Worm (Caenorhabditis elegans) whole organism, young adult: ENCODE measurements around the gene F17C11.12.

Experiments used
- B0035.1 ChIP-seq: sonication (generic microtip); optimal IDR thresholded peaks from 2 replicates; lab custom pipeline; 2016; ENCODE audit warnings: missing genetic modification characterization, mild to moderate bottlenecking, missing compliant biosample characterization, missing genotype, missing genetic modification reagents
- B0261.1 ChIP-seq: sonication (generic microtip); optimal IDR thresholded peaks from 2 replicates; lab custom pipeline; 2016; ENCODE audit warnings: mild to moderate bottlenecking, missing genetic modification characterization, moderate library complexity, missing compliant biosample characterization
- C17E4.6 ChIP-seq: fragments of 200-800 bp; sonication (Bioruptor generic); IDR thresholded peaks from 2 replicates; pipeline ENCODE4 v1.3.6; 2022; ENCODE audit warnings: missing genetic modification reagents, missing genetic modification characterization, missing compliant biosample characterization
- D2030.7 ChIP-seq: fragments of 200-800 bp; sonication (Bioruptor generic); IDR thresholded peaks from 2 replicates; pipeline ENCODE4 v1.3.6; 2022; ENCODE audit warnings: missing genetic modification reagents, missing genetic modification characterization, missing compliant biosample characterization
- F33H1.4 ChIP-seq: fragments of 200-800 bp; sonication (Bioruptor generic); IDR thresholded peaks from 2 replicates; pipeline ENCODE4 v1.3.6; 2022; ENCODE audit warnings: missing genetic modification reagents, missing genetic modification characterization, missing compliant biosample characterization
- F49E8.2 ChIP-seq: sonication (generic microtip); optimal IDR thresholded peaks from 3 replicates; lab custom pipeline; 2017; ENCODE audit warnings: missing genetic modification characterization, mild to moderate bottlenecking, missing compliant biosample characterization, antibody characterized with exemption, moderate library complexity; ENCODE audit not compliant: insufficient read depth
- K11D2.4 ChIP-seq: fragments of 200-800 bp; sonication (Bioruptor generic); IDR thresholded peaks from 2 replicates; pipeline ENCODE4 v1.3.6; 2022; ENCODE audit warnings: missing genetic modification reagents, missing genetic modification characterization, missing compliant biosample characterization
- K12H6.12 ChIP-seq: fragments of 200-800 bp; sonication (Bioruptor generic); optimal IDR thresholded peaks from 2 replicates; lab custom pipeline; 2018; ENCODE audit warnings: mild to moderate bottlenecking, missing genetic modification characterization, missing compliant biosample characterization
- T07F8.4 ChIP-seq: sonication (generic microtip); optimal IDR thresholded peaks from 2 replicates; lab custom pipeline; 2016; ENCODE audit warnings: mild to moderate bottlenecking, missing genetic modification characterization, moderate library complexity, missing compliant biosample characterization
- Y95B8A.8 ChIP-seq: fragments of 200-800 bp; sonication (Bioruptor generic); IDR thresholded peaks from 2 replicates; pipeline ENCODE4 v1.3.6; 2022; ENCODE audit warnings: missing genetic modification reagents, missing genetic modification characterization, missing compliant biosample characterization
- ama-1 ChIP-seq, 3 experiments: fragments of 150-350 bp in 1 of 3; sonication (generic microtip) in 2 of 3; optimal IDR thresholded peaks; 2 replicates each; lab custom pipeline; 2014 to 2018; ENCODE audit warnings: missing biosample characterization in 2 of 3, missing genetic modification characterization in 2 of 3, missing genetic modification reagents in 2 of 3
- aptf-2 ChIP-seq: fragments of 200-800 bp; sonication (Bioruptor generic); conservative IDR thresholded peaks from 2 replicates; pipeline ENCODE4 v1.3.6; 2022; ENCODE audit warnings: missing genetic modification reagents, missing genetic modification characterization, missing compliant biosample characterization
- aptf-3 ChIP-seq: fragments of 200-800 bp; sonication (Bioruptor generic); IDR thresholded peaks from 2 replicates; pipeline ENCODE4 v1.3.6; 2022; ENCODE audit warnings: missing genetic modification characterization, missing compliant biosample characterization
- attf-3 ChIP-seq: fragments of 200-800 bp; sonication (Bioruptor generic); conservative IDR thresholded peaks from 2 replicates; pipeline ENCODE4 v1.3.6; 2022; ENCODE audit warnings: missing genetic modification reagents, missing genetic modification characterization, missing compliant biosample characterization
- attf-5 ChIP-seq: fragments of 200-800 bp; sonication (Bioruptor generic); optimal IDR thresholded peaks from 2 replicates; lab custom pipeline; 2018; ENCODE audit warnings: mild to moderate bottlenecking, missing genetic modification characterization, missing compliant biosample characterization
- bed-1 ChIP-seq: fragments of 200-800 bp; sonication (Bioruptor generic); IDR thresholded peaks from 2 replicates; pipeline ENCODE4 v1.3.6; 2022; ENCODE audit warnings: missing genetic modification reagents, missing genetic modification characterization, missing compliant biosample characterization
- cebp-2 ChIP-seq: fragments of 200-800 bp; sonication (Bioruptor generic); IDR thresholded peaks from 2 replicates; pipeline ENCODE4 v1.3.6; 2022; ENCODE audit warnings: missing genetic modification characterization, missing compliant biosample characterization
- ceh-58 ChIP-seq: fragments of 200-800 bp; sonication (Bioruptor generic); IDR thresholded peaks from 2 replicates; pipeline ENCODE4 v1.3.6; 2022; ENCODE audit warnings: missing genetic modification characterization, missing compliant biosample characterization
- ceh-79 ChIP-seq: sonication (generic microtip); optimal IDR thresholded peaks from 2 replicates; lab custom pipeline; 2017; ENCODE audit warnings: mild to moderate bottlenecking, missing genetic modification characterization, missing compliant biosample characterization
- die-1 ChIP-seq: sonication (generic microtip); optimal IDR thresholded peaks from 2 replicates; lab custom pipeline; 2016; ENCODE audit warnings: missing genotype, mild to moderate bottlenecking, missing genetic modification characterization, missing compliant biosample characterization
- dpff-1 ChIP-seq: sonication (generic microtip); optimal IDR thresholded peaks from 2 replicates; lab custom pipeline; 2017; ENCODE audit warnings: mild to moderate bottlenecking, missing genetic modification characterization, missing compliant biosample characterization
- egl-44 ChIP-seq: fragments of 200-800 bp; sonication (Bioruptor generic); IDR thresholded peaks from 2 replicates; pipeline ENCODE4 v1.3.6; 2022; ENCODE audit warnings: missing genetic modification reagents, missing genetic modification characterization, missing compliant biosample characterization
- egrh-3 ChIP-seq: fragments of 200-800 bp; sonication (Bioruptor generic); IDR thresholded peaks from 2 replicates; pipeline ENCODE4 v1.3.6; 2022; ENCODE audit warnings: missing genetic modification reagents, missing genetic modification characterization, missing compliant biosample characterization
- ets-4 ChIP-seq: fragments of 200-800 bp; sonication (Bioruptor generic); optimal IDR thresholded peaks from 2 replicates; lab custom pipeline; 2018; ENCODE audit warnings: mild to moderate bottlenecking, missing genetic modification characterization, missing compliant biosample characterization
- fkh-3 ChIP-seq: sonication (generic microtip); optimal IDR thresholded peaks from 2 replicates; lab custom pipeline; 2016; ENCODE audit warnings: mild to moderate bottlenecking, missing genetic modification characterization, missing compliant biosample characterization
- hrde-1 ChIP-seq: sonication (generic microtip); optimal IDR thresholded peaks from 2 replicates; lab custom pipeline; 2016; ENCODE audit warnings: missing genetic modification characterization, mild to moderate bottlenecking, missing compliant biosample characterization, moderate library complexity, missing genotype, missing genetic modification reagents, borderline replicate concordance
- hsf-1 ChIP-seq: fragments of 200-800 bp; sonication (Bioruptor generic); IDR thresholded peaks from 2 replicates; pipeline ENCODE4 v1.3.6; 2022; ENCODE audit warnings: missing genetic modification reagents, missing genetic modification characterization, missing compliant biosample characterization
- lir-1 ChIP-seq: fragments of 200-800 bp; sonication (Bioruptor generic); conservative IDR thresholded peaks from 2 replicates; pipeline ENCODE4 v1.3.6; 2022; ENCODE audit warnings: missing genetic modification reagents, missing genetic modification characterization, missing compliant biosample characterization
- madf-6 ChIP-seq: fragments of 200-800 bp; sonication (Bioruptor generic); IDR thresholded peaks from 2 replicates; pipeline ENCODE4 v1.3.6; 2022; ENCODE audit warnings: missing genetic modification reagents, missing genetic modification characterization, missing compliant biosample characterization
- madf-8 ChIP-seq: fragments of 200-800 bp; sonication (Bioruptor generic); conservative IDR thresholded peaks from 2 replicates; pipeline ENCODE4 v1.3.6; 2022; ENCODE audit warnings: missing genetic modification reagents, missing genetic modification characterization, missing compliant biosample characterization
- mel-28 ChIP-seq: sonication (generic microtip); optimal IDR thresholded peaks from 2 replicates; lab custom pipeline; 2016; ENCODE audit warnings: borderline replicate concordance, mild to moderate bottlenecking, missing genetic modification characterization, missing compliant biosample characterization
- mes-4 ChIP-seq: sonication (generic microtip); optimal IDR thresholded peaks from 2 replicates; lab custom pipeline; 2016; ENCODE audit warnings: missing genotype, missing genetic modification characterization, missing compliant biosample characterization
- nfya-2 ChIP-seq: fragments of 200-800 bp; sonication (Bioruptor generic); IDR thresholded peaks from 2 replicates; pipeline ENCODE4 v1.3.6; 2022; ENCODE audit warnings: missing genetic modification reagents, missing genetic modification characterization, missing compliant biosample characterization
- nfyb-1 ChIP-seq: fragments of 200-800 bp; sonication (Bioruptor generic); IDR thresholded peaks from 2 replicates; pipeline ENCODE4 v1.3.6; 2022; ENCODE audit warnings: missing genetic modification reagents, missing genetic modification characterization, missing compliant biosample characterization
- nhr-120 ChIP-seq: fragments of 200-800 bp; sonication (Bioruptor generic); IDR thresholded peaks from 2 replicates; pipeline ENCODE4 v1.3.6; 2022; ENCODE audit warnings: missing genetic modification characterization, missing compliant biosample characterization
- nhr-179 ChIP-seq: sonication (generic microtip); optimal IDR thresholded peaks from 2 replicates; lab custom pipeline; 2016; ENCODE audit warnings: mild to moderate bottlenecking, missing genetic modification characterization, missing compliant biosample characterization
- nhr-80 ChIP-seq: sonication (generic microtip); optimal IDR thresholded peaks from 2 replicates; lab custom pipeline; 2016; ENCODE audit warnings: missing genetic modification characterization, missing compliant biosample characterization
- pbrm-1 ChIP-seq: fragments of 200-800 bp; sonication (Bioruptor generic); IDR thresholded peaks from 2 replicates; pipeline ENCODE4 v1.3.6; 2022; ENCODE audit warnings: missing genetic modification reagents, missing genetic modification characterization, missing compliant biosample characterization
- snpc-1.1 ChIP-seq: sonication (generic microtip); optimal IDR thresholded peaks from 2 replicates; lab custom pipeline; 2017; ENCODE audit warnings: missing genetic modification characterization, mild to moderate bottlenecking, missing compliant biosample characterization, antibody characterized with exemption, moderate library complexity, missing genotype, missing genetic modification reagents; ENCODE audit not compliant: insufficient read depth
- somi-1 ChIP-seq: fragments of 200-800 bp; sonication (Bioruptor generic); optimal IDR thresholded peaks from 2 replicates; lab custom pipeline; 2018; ENCODE audit warnings: mild to moderate bottlenecking, missing genetic modification characterization, missing compliant biosample characterization
- tbp1 ChIP-seq: fragments of 200-800 bp; sonication (Bioruptor generic); optimal IDR thresholded peaks from 2 replicates; lab custom pipeline; 2018; ENCODE audit warnings: mild to moderate bottlenecking, missing genetic modification characterization, missing compliant biosample characterization
- unc-130 ChIP-seq: sonication (generic microtip); optimal IDR thresholded peaks from 2 replicates; lab custom pipeline; 2016; ENCODE audit warnings: missing genetic modification reagents, missing genetic modification characterization, missing compliant biosample characterization
- xnd-1 ChIP-seq: sonication (generic microtip); optimal IDR thresholded peaks from 2 replicates; lab custom pipeline; 2016; ENCODE audit warnings: missing genotype, missing genetic modification reagents, missing genetic modification characterization, missing compliant biosample characterization
- zfh-2 ChIP-seq: fragments of 200-800 bp; sonication (Bioruptor generic); conservative IDR thresholded peaks from 2 replicates; pipeline ENCODE4 v1.3.6; 2022; ENCODE audit warnings: missing genetic modification reagents, missing genetic modification characterization, missing compliant biosample characterization
- ztf-22 ChIP-seq: fragments of 200-800 bp; sonication (Bioruptor generic); optimal IDR thresholded peaks from 2 replicates; lab custom pipeline; 2018; ENCODE audit warnings: mild to moderate bottlenecking, missing genetic modification characterization, moderate library complexity, missing compliant biosample characterization
- ztf-28 ChIP-seq: fragments of 200-800 bp; sonication (Bioruptor generic); IDR thresholded peaks from 2 replicates; pipeline ENCODE4 v1.3.6; 2022; ENCODE audit warnings: missing genetic modification reagents, missing genetic modification characterization, missing compliant biosample characterization
- ztf-3 ChIP-seq: fragments of 200-800 bp; sonication (Bioruptor generic); optimal IDR thresholded peaks from 2 replicates; lab custom pipeline; 2018; ENCODE audit warnings: mild to moderate bottlenecking, missing genetic modification characterization, missing compliant biosample characterization

Gene F17C11.12

DNA sequence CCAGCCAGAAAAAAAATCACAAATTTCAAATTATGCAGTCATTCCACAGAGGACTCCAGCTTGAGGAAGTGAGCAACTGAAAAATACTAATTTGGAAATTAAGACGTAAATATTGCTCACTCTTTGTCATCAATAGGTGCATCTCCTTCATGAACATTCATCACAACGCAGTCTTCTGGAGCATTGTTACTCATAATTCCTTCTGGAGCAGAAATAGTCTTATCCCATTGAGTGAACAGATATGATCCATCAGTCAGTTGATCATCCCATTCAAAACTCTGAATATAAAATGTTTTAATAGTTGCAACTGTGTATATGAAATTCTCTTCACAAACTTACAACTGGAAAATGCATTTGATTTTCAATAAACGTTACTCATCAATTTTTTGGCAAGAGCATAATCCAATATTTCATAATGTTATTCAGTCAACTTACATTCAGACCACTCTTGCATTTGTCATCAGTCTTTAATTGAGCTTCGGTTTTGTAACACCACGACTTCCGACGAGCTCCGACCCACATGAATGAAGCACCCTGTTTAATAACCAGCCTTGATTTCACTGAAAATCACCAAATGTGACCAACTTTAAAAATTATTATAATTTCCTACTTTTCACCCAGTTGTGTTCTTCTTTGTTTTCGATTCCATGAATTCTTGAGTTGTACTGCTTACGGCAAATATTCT, 16.9 kb upstream of the F17C11.12 start (continued):
- TF ChIP-seq egl-44 (GFP tag; lab: Robert Waterston, UW) (no peak), fkh-3 (tag; lab: Kevin White, UChicago) (no peak), snpc-1.1 (no peak), somi-1 (GFP tag; lab: Kevin White, UChicago) (peak; percentile 76), ets-4 (GFP tag; lab: Kevin White, UChicago) (no peak), K12H6.12 (tag; lab: Kevin White, UChicago) (no peak), aptf-3 (GFP tag; lab: Robert Waterston, UW) (no peak), ceh-79 (tag; lab: Kevin White, UChicago) (no peak), mes-4 (tag; lab: Kevin White, UChicago) (no peak), dpff-1 (tag; lab: Kevin White, UChicago) (no peak), xnd-1 (tag; lab: Kevin White, UChicago) (no peak), K11D2.4 (GFP tag; lab: Robert Waterston, UW) (peak; percentile 47), tbp1 (no peak), zfh-2 (GFP tag; lab: Robert Waterston, UW) (no peak), bed-1 (GFP tag; lab: Robert Waterston, UW) (0 out of 2 replicates have a peak, but pooled peaks have one; percentile 18), F49E8.2 (tag; lab: Kevin White, UChicago) (no peak), mel-28 (tag; lab: Kevin White, UChicago) (no peak), pbrm-1 (GFP tag; lab: Robert Waterston, UW) (no peak), unc-130 (GFP tag; lab: Kevin White, UChicago) (no peak), attf-5 (no peak), D2030.7 (GFP tag; lab: Robert Waterston, UW) (no peak), ztf-22 (GFP tag; lab: Kevin White, UChicago) (no peak), nfya-2 (no peak), C17E4.6 (GFP tag; lab: Robert Waterston, UW) (no peak), lir-1 (GFP tag; lab: Robert Waterston, UW) (no peak), nhr-120 (GFP tag; lab: Robert Waterston, UW) (no peak), nhr-179 (tag; lab: Kevin White, UChicago) (no peak), nfyb-1 (0 out of 2 replicates have a peak, but pooled peaks have one; percentile 54), nhr-80 (no peak), T07F8.4 (tag; lab: Kevin White, UChicago) (no peak), B0261.1 (tag; lab: Kevin White, UChicago) (no peak), attf-3 (GFP tag; lab: Robert Waterston, UW) (no peak), B0035.1 (tag; lab: Kevin White, UChicago) (no peak), die-1 (tag; lab: Kevin White, UChicago) (no peak), hrde-1 (tag; lab: Kevin White, UChicago) (no peak), aptf-2 (GFP tag; lab: Robert Waterston, UW) (no peak), ztf-28 (GFP tag; lab: Robert Waterston, UW) (no peak), ama-1 (optimal IDR thresholded peaks at IDR 0.05; lab: Kevin White, UChicago) (peak; percentile 79), ama-1 (GFP tag; optimal IDR thresholded peaks at IDR 0.05; lab: Kevin White, UChicago) (peak in 1 of 2 experiments; percentile 33), egrh-3 (no peak), madf-6 (GFP tag; lab: Robert Waterston, UW) (peak; percentile 28; the same call in 1 of the 2 replicates), hsf-1 (no peak), cebp-2 (no peak), ceh-58 (no peak), madf-8 (no peak), F33H1.4 (no peak), Y95B8A.8 (GFP tag; lab: Robert Waterston, UW) (no peak), ztf-3 (no peak)
